Worm (Caenorhabditis elegans) whole organism, L2 larva: ENCODE results near the gene Y37D8A.8.

Experiments
- ZK546.5 ChIP-seq: sonication (generic microtip); optimal IDR thresholded peaks from 2 replicates; lab custom pipeline; 2017; ENCODE audit warnings: missing biosample characterization, missing genetic modification characterization
- alr-1 ChIP-seq: fragments of 150-350 bp; optimal IDR thresholded peaks from 2 replicates; lab custom pipeline; 2014; ENCODE audit warnings: missing biosample characterization, missing genetic modification characterization
- aly-2 ChIP-seq: fragments of 150-350 bp; optimal IDR thresholded peaks from 2 replicates; lab custom pipeline; 2014; ENCODE audit warnings: missing biosample characterization, missing genetic modification characterization
- ama-1 ChIP-seq: fragments of 150-350 bp; optimal IDR thresholded peaks from 2 replicates; lab custom pipeline; 2018; ENCODE audit warnings: inconsistent platforms
- ceh-82 ChIP-seq: fragments of 150-350 bp; optimal IDR thresholded peaks from 2 replicates; lab custom pipeline; 2014; ENCODE audit warnings: missing biosample characterization, missing genetic modification characterization
- nhr-11 ChIP-seq: fragments of 150-350 bp; optimal IDR thresholded peaks from 2 replicates; lab custom pipeline; 2014; ENCODE audit warnings: missing biosample characterization, missing genetic modification characterization
- nhr-25 ChIP-seq: fragments of 150-350 bp; sonication (generic microtip); optimal IDR thresholded peaks from 3 replicates; lab custom pipeline; 2014; ENCODE audit warnings: missing biosample characterization, missing genetic modification characterization
- sem-4 ChIP-seq: fragments of 150-350 bp; optimal IDR thresholded peaks from 2 replicates; lab custom pipeline; 2014; ENCODE audit warnings: missing biosample characterization, missing genetic modification reagents, missing genetic modification characterization
- skn-1 ChIP-seq: sonication (generic microtip); optimal IDR thresholded peaks from 2 replicates; lab custom pipeline; 2017; ENCODE audit warnings: missing biosample characterization, missing genetic modification characterization
- unc-62 ChIP-seq: fragments of 150-350 bp; optimal IDR thresholded peaks from 2 replicates; lab custom pipeline; 2014; ENCODE audit warnings: missing biosample characterization, missing genetic modification reagents, missing genetic modification characterization
- zag-1 ChIP-seq: fragments of 150-350 bp; optimal IDR thresholded peaks from 2 replicates; lab custom pipeline; 2014; ENCODE audit warnings: missing biosample characterization, missing genetic modification characterization

- TF ChIP-seq nhr-25 (tag; lab: Kevin White, UChicago) (no peak), skn-1 (no peak), unc-62 (GFP tag; lab: Kevin White, UChicago) (no peak), sem-4 (tag; lab: Kevin White, UChicago) (no peak), nhr-11 (no peak), aly-2 (no peak), ama-1 (lab: Kevin White, UChicago) (no peak), alr-1 (tag; lab: Kevin White, UChicago) (no peak), ZK546.5 (no peak), zag-1 (no peak), ceh-82 (tag; lab: Kevin White, UChicago) (no peak)
Observed at ce11 chrIII:12838299-12838698, 26.4 kb upstream of the Y37D8A.8 start.
